ENCODE assay signal across 2 fruit fly cellular contexts in genomic region chr3L:203536-204135, dm6.
A peak's percentile ranks its signal among the peaks of the same experiment; 100 is the strongest.
TF ChIP-seq lines count a peak whose summit lies in the region.

Gene NitFhit (plus strand): TSS chr3L:203730.

TF ChIP-seq in whole organism, adult, 20 proteins besides CTCF, POLR2A, EP300 and RAD21 (continued from another document):
- TF ChIP-seq pad (GFP tag; optimal IDR thresholded peaks at IDR 0.05; lab: Kevin White, UChicago) = peak; percentile 91

TF ChIP-seq in whole organism, embryonic, 481 proteins besides CTCF, POLR2A, EP300 and RAD21 (continued from another document and continues in another):
- no peak for TF ChIP-seq Nf-YB (GFP tag; optimal IDR thresholded peaks at IDR 0.05; lab: Kevin White, UChicago)
- no peak for TF ChIP-seq Scr (GFP tag; IDR thresholded peaks at IDR 0.05; lab: Robert Waterston, UW; ENCODE audit: partially characterized antibody)
- TF ChIP-seq Dad (GFP tag; optimal IDR thresholded peaks at IDR 0.05; lab: Kevin White, UChicago) = no peak
- TF ChIP-seq Vsx1 (GFP tag; optimal IDR thresholded peaks at IDR 0.05; lab: Kevin White, UChicago) = no peak
- TF ChIP-seq CG31224 (GFP tag; IDR thresholded peaks at IDR 0.05; lab: Robert Waterston, UW) = no peak
- TF ChIP-seq CG7963 (GFP tag; IDR thresholded peaks at IDR 0.05; lab: Robert Waterston, UW; ENCODE audit: partially characterized antibody) = no peak
- no peak for TF ChIP-seq salm (tag; optimal IDR thresholded peaks at IDR 0.05; lab: Kevin White, UChicago)
- no peak for TF ChIP-seq Dbx (GFP tag; IDR thresholded peaks at IDR 0.05; lab: Robert Waterston, UW)
- TF ChIP-seq CG17612 (GFP tag; IDR thresholded peaks at IDR 0.05; lab: Robert Waterston, UW) = no peak
- TF ChIP-seq bsh (GFP tag; optimal IDR thresholded peaks at IDR 0.05; lab: Kevin White, UChicago) = peak in 1 of 2 experiments; percentile 21
- peak; percentile 45; the same call in 1 of the 3 replicates for TF ChIP-seq ci (GFP tag; IDR thresholded peaks at IDR 0.05; lab: Robert Waterston, UW)
- TF ChIP-seq Antp (GFP tag; optimal IDR thresholded peaks at IDR 0.05; lab: Kevin White, UChicago) = no peak
- peak in 1 of 2 experiments; percentile 73 for TF ChIP-seq crp (GFP tag; optimal IDR thresholded peaks at IDR 0.05; lab: Kevin White, UChicago)
- no peak for TF ChIP-seq wek (GFP tag; optimal IDR thresholded peaks at IDR 0.05; lab: Kevin White, UChicago)
- TF ChIP-seq CG16815 (GFP tag; optimal IDR thresholded peaks at IDR 0.05; lab: Kevin White, UChicago) = no peak
- no peak for TF ChIP-seq CG7745 (tag; optimal IDR thresholded peaks at IDR 0.05; lab: Kevin White, UChicago)
- no peak for TF ChIP-seq Poxn (GFP tag; IDR thresholded peaks at IDR 0.05; lab: Robert Waterston, UW)
- no peak for TF ChIP-seq otp (GFP tag; IDR thresholded peaks at IDR 0.05; lab: Robert Waterston, UW)
- TF ChIP-seq CG1603 (tag; optimal IDR thresholded peaks at IDR 0.05; lab: Kevin White, UChicago) = peak; percentile 75
- peak; percentile 34 for TF ChIP-seq CG4617 (GFP tag; optimal IDR thresholded peaks at IDR 0.05; lab: Kevin White, UChicago; ENCODE audit: borderline replicate concordance)
- no peak for TF ChIP-seq CG14441 (GFP tag; IDR thresholded peaks at IDR 0.05; lab: Robert Waterston, UW)
- peak; percentile 95 for TF ChIP-seq Myb (GFP tag; optimal IDR thresholded peaks at IDR 0.05; lab: Kevin White, UChicago)
- TF ChIP-seq GATAe (GFP tag; conservative IDR thresholded peaks at IDR 0.05; lab: Robert Waterston, UW) = no peak
- no peak for TF ChIP-seq dimm (GFP tag; IDR thresholded peaks at IDR 0.05; lab: Robert Waterston, UW)
- TF ChIP-seq CG17829 (tag; optimal IDR thresholded peaks at IDR 0.05; lab: Kevin White, UChicago) = no peak
- TF ChIP-seq mirr (GFP tag; optimal IDR thresholded peaks at IDR 0.05; lab: Kevin White, UChicago) = peak; percentile 10
- no peak for TF ChIP-seq gce (GFP tag; IDR thresholded peaks at IDR 0.05; lab: Robert Waterston, UW)
- no peak for TF ChIP-seq CG10274 (GFP tag; optimal IDR thresholded peaks at IDR 0.05; lab: Kevin White, UChicago)
- TF ChIP-seq mld (GFP tag; IDR thresholded peaks at IDR 0.05; lab: Robert Waterston, UW; ENCODE audit: partially characterized antibody) = no peak
- no peak for TF ChIP-seq E2f1 (GFP tag; IDR thresholded peaks at IDR 0.05; lab: Robert Waterston, UW)
- peak; percentile 46 for TF ChIP-seq MESR4 (GFP tag; optimal IDR thresholded peaks at IDR 0.05; lab: Kevin White, UChicago)
- TF ChIP-seq tgo (GFP tag; IDR thresholded peaks at IDR 0.05; lab: Robert Waterston, UW) = no peak
- TF ChIP-seq CG11504 (tag; optimal IDR thresholded peaks at IDR 0.05; lab: Kevin White, UChicago) = no peak
- no peak for TF ChIP-seq Nf-YC (tag; optimal IDR thresholded peaks at IDR 0.05; lab: Kevin White, UChicago)
- TF ChIP-seq Rx (GFP tag; IDR thresholded peaks at IDR 0.05; lab: Robert Waterston, UW) = no peak
- no peak for TF ChIP-seq pros (GFP tag; optimal IDR thresholded peaks at IDR 0.05; lab: Kevin White, UChicago)
- TF ChIP-seq sc (optimal IDR thresholded peaks at IDR 0.05; lab: Kevin White, UChicago) = no peak
- TF ChIP-seq sc (GFP tag; optimal IDR thresholded peaks at IDR 0.05; lab: Kevin White, UChicago) = no peak
- TF ChIP-seq Hmr (GFP tag; optimal IDR thresholded peaks at IDR 0.05; lab: Kevin White, UChicago) = no peak
- TF ChIP-seq ro (GFP tag; IDR thresholded peaks at IDR 0.05; lab: Robert Waterston, UW) = no peak
- no peak for TF ChIP-seq ase (GFP tag; IDR thresholded peaks at IDR 0.05; lab: Robert Waterston, UW)
- TF ChIP-seq CG34376 (GFP tag; optimal IDR thresholded peaks at IDR 0.05; lab: Kevin White, UChicago) = peak; percentile 39
- TF ChIP-seq sima (GFP tag; optimal IDR thresholded peaks at IDR 0.05; lab: Kevin White, UChicago) = no peak
- TF ChIP-seq CG12104 (GFP tag; optimal IDR thresholded peaks at IDR 0.05; lab: Kevin White, UChicago) = no peak
- TF ChIP-seq Gug (GFP tag; IDR thresholded peaks at IDR 0.05; lab: Robert Waterston, UW) = no peak
- no peak for TF ChIP-seq nmo (GFP tag; optimal IDR thresholded peaks at IDR 0.05; lab: Kevin White, UChicago)
- TF ChIP-seq CG8765 (GFP tag; IDR thresholded peaks at IDR 0.05; lab: Robert Waterston, UW) = no peak
- TF ChIP-seq CG15514 (GFP tag; optimal IDR thresholded peaks at IDR 0.05; lab: Kevin White, UChicago) = peak; percentile 7
- no peak for TF ChIP-seq ap (GFP tag; IDR thresholded peaks at IDR 0.05; lab: Robert Waterston, UW)
- no peak for TF ChIP-seq CG10209 (GFP tag; optimal IDR thresholded peaks at IDR 0.05; lab: Kevin White, UChicago)
- TF ChIP-seq B-H2 (GFP tag; optimal IDR thresholded peaks at IDR 0.05; lab: Kevin White, UChicago) = peak; percentile 34
- TF ChIP-seq H15 (GFP tag; IDR thresholded peaks at IDR 0.05; lab: Robert Waterston, UW) = no peak
- TF ChIP-seq CHES-1-like (GFP tag; optimal IDR thresholded peaks at IDR 0.05; lab: Kevin White, UChicago) = peak; percentile 5
- TF ChIP-seq row (GFP tag; IDR thresholded peaks at IDR 0.05; lab: Robert Waterston, UW) = peak; percentile 48; the same call in 1 of the 3 replicates
- no peak for TF ChIP-seq nau (GFP tag; optimal IDR thresholded peaks at IDR 0.05; lab: Kevin White, UChicago)
- no peak for TF ChIP-seq CG18262 (tag; optimal IDR thresholded peaks at IDR 0.05; lab: Kevin White, UChicago)
- no peak for TF ChIP-seq CG10462 (GFP tag; optimal IDR thresholded peaks at IDR 0.05; lab: Kevin White, UChicago)
- TF ChIP-seq HmgZ (tag; optimal IDR thresholded peaks at IDR 0.05; lab: Kevin White, UChicago) = peak; percentile 34
- TF ChIP-seq Sin3A (optimal IDR thresholded peaks at IDR 0.05; lab: Kevin White, UChicago) = peak; percentile 31
- no peak for TF ChIP-seq C15 (GFP tag; IDR thresholded peaks at IDR 0.05; lab: Robert Waterston, UW)
- no peak for TF ChIP-seq Meics (GFP tag; optimal IDR thresholded peaks at IDR 0.05; lab: Kevin White, UChicago)
- no peak for TF ChIP-seq CG10267 (tag; optimal IDR thresholded peaks at IDR 0.05; lab: Kevin White, UChicago)
- no peak for TF ChIP-seq ind (GFP tag; optimal IDR thresholded peaks at IDR 0.05; lab: Kevin White, UChicago)
- TF ChIP-seq TFAM (GFP tag; optimal IDR thresholded peaks at IDR 0.05; lab: Kevin White, UChicago) = no peak
- TF ChIP-seq CG8944 (GFP tag; optimal IDR thresholded peaks at IDR 0.05; lab: Kevin White, UChicago) = no peak
- TF ChIP-seq ftz-f1 (GFP tag; optimal IDR thresholded peaks at IDR 0.05; lab: Kevin White, UChicago) = no peak
- TF ChIP-seq NFAT (GFP tag; IDR thresholded peaks at IDR 0.05; lab: Robert Waterston, UW) = peak; percentile 45; the same call in 1 of the 2 replicates
- peak; percentile 10 for TF ChIP-seq Fer1 (GFP tag; optimal IDR thresholded peaks at IDR 0.05; lab: Kevin White, UChicago)
- peak; percentile 65 for TF ChIP-seq pzg (GFP tag; optimal IDR thresholded peaks at IDR 0.05; lab: Kevin White, UChicago)
- no peak for TF ChIP-seq CG17385 (GFP tag; optimal IDR thresholded peaks at IDR 0.05; lab: Kevin White, UChicago)
- no peak for TF ChIP-seq run (tag; optimal IDR thresholded peaks at IDR 0.05; lab: Kevin White, UChicago)
- TF ChIP-seq inv (GFP tag; IDR thresholded peaks at IDR 0.05; lab: Robert Waterston, UW; ENCODE audit: partially characterized antibody) = no peak
- no peak for TF ChIP-seq Nf-YA (GFP tag; IDR thresholded peaks at IDR 0.05; lab: Robert Waterston, UW)
- no peak for TF ChIP-seq ac (GFP tag; optimal IDR thresholded peaks at IDR 0.05; lab: Kevin White, UChicago)
- no peak for TF ChIP-seq kay (GFP tag; optimal IDR thresholded peaks at IDR 0.05; lab: Kevin White, UChicago)
- no peak for TF ChIP-seq CG16863 (GFP tag; optimal IDR thresholded peaks at IDR 0.05; lab: Kevin White, UChicago)
- peak in 1 of 2 experiments; percentile 89 for TF ChIP-seq Pdp1 (GFP tag; optimal IDR thresholded peaks at IDR 0.05; lab: Kevin White, UChicago)
- no peak for TF ChIP-seq Lpt (GFP tag; optimal IDR thresholded peaks at IDR 0.05; lab: Kevin White, UChicago)
- no peak for TF ChIP-seq CG17359 (tag; optimal IDR thresholded peaks at IDR 0.05; lab: Kevin White, UChicago)
- no peak for TF ChIP-seq CG17802 (tag; optimal IDR thresholded peaks at IDR 0.05; lab: Kevin White, UChicago)
- TF ChIP-seq fu2 (GFP tag; optimal IDR thresholded peaks at IDR 0.05; lab: Kevin White, UChicago) = no peak
- peak; percentile 56 for TF ChIP-seq Dp (GFP tag; optimal IDR thresholded peaks at IDR 0.05; lab: Kevin White, UChicago)
- no peak for TF ChIP-seq Fer2 (tag; optimal IDR thresholded peaks at IDR 0.05; lab: Kevin White, UChicago)
- no peak for TF ChIP-seq Abd-B (GFP tag; optimal IDR thresholded peaks at IDR 0.05; lab: Kevin White, UChicago)
- no peak for TF ChIP-seq CG4424 (GFP tag; optimal IDR thresholded peaks at IDR 0.05; lab: Kevin White, UChicago)
- no peak for TF ChIP-seq CG3163 (GFP tag; optimal IDR thresholded peaks at IDR 0.05; lab: Kevin White, UChicago)
- TF ChIP-seq Xrp1 (GFP tag; IDR thresholded peaks at IDR 0.05; lab: Robert Waterston, UW) = no peak
- TF ChIP-seq HmgD (GFP tag; optimal IDR thresholded peaks at IDR 0.05; lab: Kevin White, UChicago) = no peak
- no peak for TF ChIP-seq gcm2 (GFP tag; optimal IDR thresholded peaks at IDR 0.05; lab: Kevin White, UChicago)
- TF ChIP-seq CG4707 (GFP tag; optimal IDR thresholded peaks at IDR 0.05; lab: Kevin White, UChicago) = no peak
- TF ChIP-seq dysf (GFP tag; IDR thresholded peaks at IDR 0.05; lab: Robert Waterston, UW) = no peak
- no peak for TF ChIP-seq lilli (GFP tag; optimal IDR thresholded peaks at IDR 0.05; lab: Kevin White, UChicago)
- no peak for TF ChIP-seq en (GFP tag; optimal IDR thresholded peaks at IDR 0.05; lab: Kevin White, UChicago)
- no peak for TF ChIP-seq CG15269 (tag; optimal IDR thresholded peaks at IDR 0.05; lab: Kevin White, UChicago)
- TF ChIP-seq Chrac-16 (GFP tag; optimal IDR thresholded peaks at IDR 0.05; lab: Kevin White, UChicago) = no peak
- peak; percentile 72 for TF ChIP-seq MBD-R2 (GFP tag; IDR thresholded peaks at IDR 0.05; lab: Robert Waterston, UW)
- no peak for TF ChIP-seq CG15073 (GFP tag; optimal IDR thresholded peaks at IDR 0.05; lab: Kevin White, UChicago)
- no peak for TF ChIP-seq CG13296 (GFP tag; optimal IDR thresholded peaks at IDR 0.05; lab: Kevin White, UChicago)
- TF ChIP-seq CG4854 (GFP tag; optimal IDR thresholded peaks at IDR 0.05; lab: Kevin White, UChicago) = no peak
- TF ChIP-seq CG3281 (GFP tag; optimal IDR thresholded peaks at IDR 0.05; lab: Kevin White, UChicago) = no peak
- TF ChIP-seq peb (GFP tag; IDR thresholded peaks at IDR 0.05; lab: Robert Waterston, UW) = no peak
- no peak for TF ChIP-seq CG12219 (GFP tag; optimal IDR thresholded peaks at IDR 0.05; lab: Kevin White, UChicago)
- no peak for TF ChIP-seq CG2712 (tag; optimal IDR thresholded peaks at IDR 0.05; lab: Kevin White, UChicago)
- no peak for TF ChIP-seq CG10321 (GFP tag; IDR thresholded peaks at IDR 0.05; lab: Robert Waterston, UW)
- TF ChIP-seq CG18011 (GFP tag; optimal IDR thresholded peaks at IDR 0.05; lab: Kevin White, UChicago) = no peak
- TF ChIP-seq CG7372 (GFP tag; IDR thresholded peaks at IDR 0.05; lab: Robert Waterston, UW) = no peak
- no peak for TF ChIP-seq fd3F (GFP tag; optimal IDR thresholded peaks at IDR 0.05; lab: Kevin White, UChicago)
- peak; percentile 8 for TF ChIP-seq exex (tag; optimal IDR thresholded peaks at IDR 0.05; lab: Kevin White, UChicago)
- no peak for TF ChIP-seq wor (GFP tag; IDR thresholded peaks at IDR 0.05; lab: Robert Waterston, UW)
- TF ChIP-seq dpn (GFP tag; optimal IDR thresholded peaks at IDR 0.05; lab: Kevin White, UChicago) = no peak
- TF ChIP-seq bab2 (GFP tag; optimal IDR thresholded peaks at IDR 0.05; lab: Kevin White, UChicago) = no peak
- TF ChIP-seq danr (GFP tag; IDR thresholded peaks at IDR 0.05; lab: Robert Waterston, UW) = no peak
- no peak for TF ChIP-seq br (optimal IDR thresholded peaks at IDR 0.05; lab: Kevin White, UChicago)
- no peak for TF ChIP-seq sqz (GFP tag; optimal IDR thresholded peaks at IDR 0.05; lab: Kevin White, UChicago)
- no peak for TF ChIP-seq btn (GFP tag; optimal IDR thresholded peaks at IDR 0.05; lab: Kevin White, UChicago)
- no peak for TF ChIP-seq CG4328 (GFP tag; optimal IDR thresholded peaks at IDR 0.05; lab: Kevin White, UChicago)
- peak; percentile 66 for TF ChIP-seq YL-1 (GFP tag; optimal IDR thresholded peaks at IDR 0.05; lab: Kevin White, UChicago)
- no peak for TF ChIP-seq dan (GFP tag; IDR thresholded peaks at IDR 0.05; lab: Robert Waterston, UW)
- TF ChIP-seq CG2116 (GFP tag; optimal IDR thresholded peaks at IDR 0.05; lab: Kevin White, UChicago) = no peak
- TF ChIP-seq Hr51 (GFP tag; optimal IDR thresholded peaks at IDR 0.05; lab: Kevin White, UChicago) = no peak
- no peak for TF ChIP-seq CG18764 (GFP tag; optimal IDR thresholded peaks at IDR 0.05; lab: Kevin White, UChicago)
- no peak for TF ChIP-seq oc (tag; optimal IDR thresholded peaks at IDR 0.05; lab: Kevin White, UChicago)
- TF ChIP-seq vfl (GFP tag; optimal IDR thresholded peaks at IDR 0.05; lab: Kevin White, UChicago) = no peak
- no peak for TF ChIP-seq chm (GFP tag; IDR thresholded peaks at IDR 0.05; lab: Robert Waterston, UW)
- TF ChIP-seq sens-2 (GFP tag; IDR thresholded peaks at IDR 0.05; lab: Robert Waterston, UW) = no peak
- no peak for TF ChIP-seq vnd (GFP tag; IDR thresholded peaks at IDR 0.05; lab: Robert Waterston, UW; ENCODE audit: partially characterized antibody)
- TF ChIP-seq CG15696 (tag; optimal IDR thresholded peaks at IDR 0.05; lab: Kevin White, UChicago) = no peak
- no peak for TF ChIP-seq HHEX (GFP tag; optimal IDR thresholded peaks at IDR 0.05; lab: Kevin White, UChicago)
- TF ChIP-seq CG15601 (tag; optimal IDR thresholded peaks at IDR 0.05; lab: Kevin White, UChicago) = no peak
- no peak for TF ChIP-seq Ptx1 (GFP tag; IDR thresholded peaks at IDR 0.05; lab: Robert Waterston, UW)
- no peak for TF ChIP-seq fru (optimal IDR thresholded peaks at IDR 0.05; lab: Kevin White, UChicago)
- no peak for TF ChIP-seq CG13624 (GFP tag; optimal IDR thresholded peaks at IDR 0.05; lab: Kevin White, UChicago)
- TF ChIP-seq CG31441 (GFP tag; IDR thresholded peaks at IDR 0.05; lab: Robert Waterston, UW) = no peak
- TF ChIP-seq CG17328 (GFP tag; IDR thresholded peaks at IDR 0.05; lab: Robert Waterston, UW) = no peak
- TF ChIP-seq Blimp-1 (GFP tag; optimal IDR thresholded peaks at IDR 0.05; lab: Kevin White, UChicago) = no peak
- no peak for TF ChIP-seq CG17568 (GFP tag; optimal IDR thresholded peaks at IDR 0.05; lab: Kevin White, UChicago)
- no peak for TF ChIP-seq B-H1 (GFP tag; IDR thresholded peaks at IDR 0.05; lab: Robert Waterston, UW)
- TF ChIP-seq CG6689 (GFP tag; IDR thresholded peaks at IDR 0.05; lab: Robert Waterston, UW) = no peak
- peak; percentile 91 for TF ChIP-seq grn (GFP tag; optimal IDR thresholded peaks at IDR 0.05; lab: Kevin White, UChicago)
